Worm (Caenorhabditis elegans): Measurements from ENCODE around the gene Y69A2AR.46.

Gene Y69A2AR.46

DNA sequence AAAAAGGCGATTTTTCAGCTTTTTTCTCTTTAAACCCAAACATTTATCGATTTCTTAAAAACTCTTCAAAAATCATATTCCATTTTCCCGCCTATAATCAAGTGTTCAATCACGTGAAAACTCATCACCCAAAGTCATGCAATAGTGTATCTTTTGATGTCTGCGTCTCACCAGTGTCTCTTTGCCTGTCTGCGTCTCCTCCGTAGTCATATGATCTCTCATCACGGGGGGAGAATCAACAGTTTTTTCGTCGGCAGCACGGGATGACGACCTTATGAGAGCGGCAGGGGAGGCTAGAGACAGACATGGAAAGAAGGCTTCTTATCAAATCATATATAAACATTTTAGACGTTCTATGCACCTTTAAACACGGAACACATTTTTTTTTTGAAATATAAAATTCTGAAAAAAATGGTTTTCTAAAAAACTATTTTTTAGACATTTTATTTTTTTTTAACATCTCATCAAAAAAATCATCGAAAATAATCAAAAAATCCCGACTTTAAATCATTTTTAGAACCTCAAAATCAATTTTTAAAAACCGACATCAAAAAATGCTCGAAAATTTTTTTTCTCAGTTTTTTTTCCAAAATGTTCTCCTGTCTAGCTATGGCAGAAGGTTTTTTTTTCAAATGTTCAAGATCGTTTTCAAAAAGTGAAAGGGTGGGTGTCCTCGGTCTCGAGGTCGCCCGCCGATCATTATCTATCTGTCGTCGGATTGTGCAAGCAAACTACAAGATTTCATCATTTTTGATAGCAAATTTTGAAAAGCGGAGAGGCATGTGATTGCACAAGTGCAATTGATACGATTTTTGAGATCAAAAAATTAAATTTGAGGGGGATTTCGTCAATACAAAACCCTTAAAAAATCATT, 40.8 kb downstream of the Y69A2AR.46 start:
- TF ChIP-seq syd-9 (tag; optimal IDR thresholded peaks at IDR 0.05) (no peak), unc-55 (GFP tag; optimal IDR thresholded peaks at IDR 0.05) (peak; percentile 95), tbx-2 (tag; optimal IDR thresholded peaks at IDR 0.05) (peak; percentile 68), ceh-2 (tag; optimal IDR thresholded peaks at IDR 0.05) (peak; percentile 23), ref-2 (tag; optimal IDR thresholded peaks at IDR 0.05) (peak; percentile 57), pha-2 (tag; optimal IDR thresholded peaks at IDR 0.05) (peak; percentile 17), elt-2 (tag; optimal IDR thresholded peaks at IDR 0.05) (peak; percentile 69), dve-1 (tag; optimal IDR thresholded peaks at IDR 0.05) (peak; percentile 60), hlh-30 (tag; optimal IDR thresholded peaks at IDR 0.05; ENCODE audit: insufficient read depth) (peak; percentile 100), sdc-2 (tag; optimal IDR thresholded peaks at IDR 0.05) (peak; percentile 31), F13H6.1 (tag; optimal IDR thresholded peaks at IDR 0.05) (peak; percentile 41), ceh-30 (tag; optimal IDR thresholded peaks at IDR 0.05) (peak; percentile 30), ceh-31 (tag; optimal IDR thresholded peaks at IDR 0.05) (peak; percentile 70), tbx-7 (tag; optimal IDR thresholded peaks at IDR 0.05) (no peak), pqm-1 (tag; optimal IDR thresholded peaks at IDR 0.05) (peak; percentile 51), lin-11 (tag; optimal IDR thresholded peaks at IDR 0.05) (no peak), ceh-34 (tag; optimal IDR thresholded peaks at IDR 0.05) (peak; percentile 43), K09A11.1 (tag; optimal IDR thresholded peaks at IDR 0.05; ENCODE audit: insufficient read depth) (peak; percentile 32), nfya-1 (tag; optimal IDR thresholded peaks at IDR 0.05) (peak; percentile 81), pax-1 (tag; optimal IDR thresholded peaks at IDR 0.05) (peak; percentile 65), nhr-232 (tag; optimal IDR thresholded peaks at IDR 0.05) (no peak), K02D7.2 (tag; optimal IDR thresholded peaks at IDR 0.05) (no peak), unc-3 (GFP tag; conservative IDR thresholded peaks at IDR 0.05) (no peak), unc-3 (tag; optimal IDR thresholded peaks at IDR 0.05) (no peak), ceh-18 (tag; optimal IDR thresholded peaks at IDR 0.05) (peak; percentile 80), ets-4 (tag; optimal IDR thresholded peaks at IDR 0.05) (peak; percentile 43), pros-1 (tag; optimal IDR thresholded peaks at IDR 0.05) (peak; percentile 46)

DNA sequence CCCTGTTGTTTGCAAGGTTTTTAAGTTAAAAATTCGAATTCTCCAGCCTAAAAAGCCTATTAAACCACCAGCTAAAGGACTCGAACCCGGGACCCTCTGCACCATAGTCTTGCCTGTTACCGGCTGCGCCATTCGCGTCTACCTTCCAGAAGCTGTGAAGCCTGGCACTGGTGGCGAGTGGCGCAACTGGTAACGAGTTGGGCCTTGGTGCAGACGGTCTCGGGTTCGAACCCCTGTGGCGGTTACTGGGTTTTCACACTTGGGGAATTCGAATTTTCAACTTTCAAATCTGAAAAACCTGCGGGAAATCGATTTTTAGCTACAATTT, 41.4 kb downstream of the Y69A2AR.46 start:
- TF ChIP-seq madf-2 (tag; optimal IDR thresholded peaks at IDR 0.05) (no peak), rnt-1 (tag; optimal IDR thresholded peaks at IDR 0.05) (no peak), ztf-16 (tag; optimal IDR thresholded peaks at IDR 0.05) (no peak), Y22D7AL.16 (tag; optimal IDR thresholded peaks at IDR 0.05) (no peak), ama-1 (optimal IDR thresholded peaks at IDR 0.05) (no peak), fkh-6 (tag; optimal IDR thresholded peaks at IDR 0.05) (no peak), nfya-1 (tag; optimal IDR thresholded peaks at IDR 0.05) (no peak), ceh-34 (tag; optimal IDR thresholded peaks at IDR 0.05) (no peak), tbx-2 (tag; optimal IDR thresholded peaks at IDR 0.05) (no peak), pat-9 (tag; optimal IDR thresholded peaks at IDR 0.05) (no peak), pag-3 (tag; optimal IDR thresholded peaks at IDR 0.05; ENCODE audit: borderline replicate concordance) (no peak), ceh-6 (GFP tag; optimal IDR thresholded peaks at IDR 0.05) (no peak), hlh-6 (tag; optimal IDR thresholded peaks at IDR 0.05) (no peak), hlh-15 (tag; optimal IDR thresholded peaks at IDR 0.05) (no peak), hlh-30 (tag; optimal IDR thresholded peaks at IDR 0.05; ENCODE audit: insufficient read depth) (no peak)

DNA sequence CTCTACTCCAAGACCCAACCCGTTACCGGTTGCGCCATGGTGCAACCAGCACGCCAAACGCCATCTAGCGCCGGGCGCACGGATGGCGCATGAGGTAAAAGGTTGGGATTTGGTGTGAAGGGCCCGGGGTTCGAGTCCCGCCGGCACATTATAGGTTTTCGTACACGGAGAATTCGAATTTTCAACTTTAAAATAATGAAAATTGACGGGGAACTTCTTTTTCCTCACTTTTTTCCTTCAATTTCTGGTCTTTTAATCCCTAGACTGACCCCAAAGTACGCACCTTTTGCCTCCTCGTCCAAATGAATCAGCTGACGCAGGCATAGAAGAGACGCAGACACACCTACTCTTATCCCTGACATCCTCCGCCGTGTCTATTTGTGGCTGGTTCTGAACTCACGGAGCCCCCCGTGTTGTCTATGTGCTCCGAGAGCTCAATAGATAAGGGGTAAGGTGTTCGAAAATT, 42.1 kb downstream of the Y69A2AR.46 start:
- TF ChIP-seq Y22D7AL.16 (tag; optimal IDR thresholded peaks at IDR 0.05) (no peak), sdc-2 (tag; optimal IDR thresholded peaks at IDR 0.05) (no peak), tbx-2 (tag; optimal IDR thresholded peaks at IDR 0.05) (peak; percentile 12), nfya-1 (tag; optimal IDR thresholded peaks at IDR 0.05) (no peak), zip-5 (tag; optimal IDR thresholded peaks at IDR 0.05) (no peak), hlh-30 (tag; optimal IDR thresholded peaks at IDR 0.05; ENCODE audit: insufficient read depth) (peak; percentile 87), eyg-1 (tag; optimal IDR thresholded peaks at IDR 0.05) (no peak), ceh-31 (tag; optimal IDR thresholded peaks at IDR 0.05) (peak; percentile 0), hlh-13 (GFP tag; optimal IDR thresholded peaks at IDR 0.05) (peak; percentile 0)
